Fruit fly (Drosophila melanogaster) Kc167 (cell line): ENCODE results near the gene CG3165.

Experiments used
- Sin3A ChIP-seq: fragments of >200 bp; optimal IDR thresholded peaks from 2 replicates; lab custom pipeline; 2018; ENCODE audit warnings: missing external identifiers
- h ChIP-seq: fragments of >200 bp; optimal IDR thresholded peaks from 3 replicates; lab custom pipeline; 2018; ENCODE audit warnings: missing external identifiers
- insv ChIP-seq: fragments of >200 bp; optimal IDR thresholded peaks from 3 replicates; lab custom pipeline; 2018; ENCODE audit warnings: missing external identifiers
- psq ChIP-seq: fragments of >200 bp; optimal IDR thresholded peaks from 2 replicates; lab custom pipeline; 2017; ENCODE audit warnings: missing external identifiers

- no peak for TF ChIP-seq psq (lab: Kevin White, UChicago)
- no peak for TF ChIP-seq insv (lab: Kevin White, UChicago)
- TF ChIP-seq h (lab: Kevin White, UChicago) = no peak
- TF ChIP-seq Sin3A (lab: Kevin White, UChicago) = no peak
Measured at dm6 chr2L:3006194-3006593, 29.3 kb downstream of the CG3165 start.
